Worm (Caenorhabditis elegans) whole organism, mixed stage, embryonic: Measurements from ENCODE around the gene Y69H2.7.

ENCODE experiments used
- M03D4.4 ChIP-seq: sonication (generic microtip); optimal IDR thresholded peaks from 2 replicates; lab custom pipeline; 2017; ENCODE audit warnings: mild to moderate bottlenecking, missing genetic modification characterization, missing compliant biosample characterization
- ceh-39 ChIP-seq: fragments of 150-350 bp; optimal IDR thresholded peaks from 2 replicates; lab custom pipeline; 2014; ENCODE audit warnings: missing biosample characterization, missing genetic modification characterization
- nhr-237 ChIP-seq: fragments of 150-350 bp; optimal IDR thresholded peaks from 2 replicates; lab custom pipeline; 2014; ENCODE audit warnings: missing biosample characterization, missing genetic modification characterization
- pha-4 ChIP-seq: fragments of 150-350 bp; optimal IDR thresholded peaks from 2 replicates; lab custom pipeline; 2018; ENCODE audit warnings: missing biosample characterization, missing genetic modification reagents, missing genetic modification characterization
- ztf-11 ChIP-seq: fragments of 150-350 bp; optimal IDR thresholded peaks from 2 replicates; lab custom pipeline; 2014; ENCODE audit warnings: missing biosample characterization, missing genetic modification characterization

ce11 chrV:18722510-18723299 is 32.9 kb downstream of the Y69H2.7 start:
- TF ChIP-seq ceh-39 (tag; lab: Kevin White, UChicago), result no peak
- TF ChIP-seq pha-4 (tag; lab: Kevin White, UChicago), result no peak
- TF ChIP-seq M03D4.4 (tag; lab: Kevin White, UChicago), result no peak
- TF ChIP-seq nhr-237 (tag; lab: Kevin White, UChicago), result no peak
- TF ChIP-seq ztf-11 (tag; lab: Kevin White, UChicago), result no peak
